Worm (Caenorhabditis elegans): ENCODE results near the gene nhr-241.

DNA sequence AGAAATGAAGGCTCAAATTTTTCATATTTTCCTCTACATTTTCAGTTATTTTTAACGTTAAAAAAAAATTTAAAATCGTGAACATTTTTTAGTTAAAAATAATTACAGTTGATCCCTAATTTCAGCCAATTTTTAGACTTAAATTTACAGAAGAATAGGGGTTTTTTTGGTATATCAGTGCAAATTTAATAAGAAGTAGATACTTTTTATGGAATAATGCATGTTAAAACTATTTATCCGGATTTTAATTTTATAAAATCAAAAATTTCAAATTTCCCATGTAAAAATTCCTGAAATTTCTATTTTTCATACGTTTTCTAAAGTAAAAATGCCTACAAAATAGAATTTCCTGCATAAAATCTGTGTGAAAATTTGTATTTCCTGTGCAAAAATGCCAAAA is 24.8 kb downstream of the nhr-241 start:
- no peak for TF ChIP-seq ztf-11 (tag; optimal IDR thresholded peaks at IDR 0.05)
- TF ChIP-seq unc-62 (GFP tag; optimal IDR thresholded peaks at IDR 0.05): no peak
- TF ChIP-seq ZK546.5 (tag; optimal IDR thresholded peaks at IDR 0.05): no peak
- TF ChIP-seq daf-12 (tag; optimal IDR thresholded peaks at IDR 0.05): no peak
- TF ChIP-seq nhr-12 (tag; optimal IDR thresholded peaks at IDR 0.05): no peak
- no peak for TF ChIP-seq fkh-10 (GFP tag; optimal IDR thresholded peaks at IDR 0.05)
- no peak for TF ChIP-seq zag-1 (tag; optimal IDR thresholded peaks at IDR 0.05)
- no peak for TF ChIP-seq elt-3 (tag; optimal IDR thresholded peaks at IDR 0.05)
- no peak for TF ChIP-seq nfya-1 (tag; optimal IDR thresholded peaks at IDR 0.05; ENCODE audit: insufficient read depth)
- no peak for TF ChIP-seq tbx-2 (tag; optimal IDR thresholded peaks at IDR 0.05)
- no peak for TF ChIP-seq elt-1 (tag; optimal IDR thresholded peaks at IDR 0.05)
- no peak for TF ChIP-seq nhr-237 (tag; optimal IDR thresholded peaks at IDR 0.05)
- TF ChIP-seq snpc-4 (tag; optimal IDR thresholded peaks at IDR 0.05): no peak
- TF ChIP-seq nhr-77 (tag; optimal IDR thresholded peaks at IDR 0.05): no peak

Measured in whole organism, L3 larva.